Fruit fly (Drosophila melanogaster): ENCODE measurements around the gene wrm1.
A peak's percentile ranks its signal among the peaks of the same experiment; 100 is the strongest.

Gene wrm1

DNA sequence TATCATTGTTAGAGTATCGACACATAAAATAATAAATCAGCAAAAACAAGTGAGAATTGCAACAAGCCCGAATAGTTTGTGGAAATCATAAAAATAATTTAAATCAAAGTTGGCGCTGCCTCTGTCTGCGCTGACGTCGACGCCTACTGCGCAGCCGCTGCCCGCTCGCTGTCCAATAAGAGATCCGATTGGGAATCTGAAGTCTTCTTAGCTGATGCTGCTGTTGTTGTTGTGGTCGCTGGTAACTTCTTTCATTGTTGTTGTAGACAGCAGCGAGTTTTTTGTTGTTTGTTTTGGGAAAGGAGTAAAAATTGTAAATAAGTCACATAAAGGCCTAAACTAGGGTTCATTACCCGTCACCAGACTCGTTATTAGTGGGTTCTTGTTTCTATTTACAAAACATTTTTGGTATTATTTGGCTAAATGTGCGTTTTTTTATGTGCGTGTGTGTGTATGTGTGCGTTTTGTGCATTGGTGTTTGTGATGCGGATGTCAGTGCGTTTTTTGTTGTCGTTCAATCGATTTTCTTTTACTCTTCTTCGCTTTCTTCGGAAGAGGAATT is 29.8 kb upstream of the wrm1 start (continued):
- TF ChIP-seq Dref (GFP tag; IDR thresholded peaks at IDR 0.05), result no peak
- no peak for TF ChIP-seq CG10274 (GFP tag; optimal IDR thresholded peaks at IDR 0.05)
- no peak for TF ChIP-seq CG8281 (tag; optimal IDR thresholded peaks at IDR 0.05)
- no peak for TF ChIP-seq bigmax (GFP tag; optimal IDR thresholded peaks at IDR 0.05)
- no peak for TF ChIP-seq HmgD (GFP tag; optimal IDR thresholded peaks at IDR 0.05)
- no peak for TF ChIP-seq zfh1 (GFP tag; IDR thresholded peaks at IDR 0.05)
- TF ChIP-seq Poxn (GFP tag; IDR thresholded peaks at IDR 0.05), result no peak
- TF ChIP-seq Dbx (GFP tag; IDR thresholded peaks at IDR 0.05), result no peak
- peak; percentile 35 for TF ChIP-seq pros (GFP tag; optimal IDR thresholded peaks at IDR 0.05)
- no peak for TF ChIP-seq run (tag; optimal IDR thresholded peaks at IDR 0.05)
- TF ChIP-seq ac (GFP tag; optimal IDR thresholded peaks at IDR 0.05), result no peak
- TF ChIP-seq CG6765 (GFP tag; optimal IDR thresholded peaks at IDR 0.05), result no peak
- TF ChIP-seq unpg (GFP tag; optimal IDR thresholded peaks at IDR 0.05), result no peak
- TF ChIP-seq GATAe (GFP tag; conservative IDR thresholded peaks at IDR 0.05), result no peak
- TF ChIP-seq CG6854 (GFP tag; optimal IDR thresholded peaks at IDR 0.05), result no peak
- peak; percentile 3; the same call in 1 of the 2 replicates for TF ChIP-seq aop (GFP tag; IDR thresholded peaks at IDR 0.05)
- no peak for TF ChIP-seq Hr78 (GFP tag; optimal IDR thresholded peaks at IDR 0.05)
- no peak for TF ChIP-seq so (GFP tag; IDR thresholded peaks at IDR 0.05)
- peak; percentile 51 for TF ChIP-seq Elba2 (GFP tag; optimal IDR thresholded peaks at IDR 0.05)
- no peak for TF ChIP-seq Sox102F (GFP tag; optimal IDR thresholded peaks at IDR 0.05)
- peak; percentile 59 to 96 for TF ChIP-seq insv (GFP tag; optimal IDR thresholded peaks at IDR 0.05)
- TF ChIP-seq twi (tag; optimal IDR thresholded peaks at IDR 0.05), result no peak
- TF ChIP-seq trh (GFP tag; optimal IDR thresholded peaks at IDR 0.05), result no peak
- TF ChIP-seq CG34376 (GFP tag; optimal IDR thresholded peaks at IDR 0.05), result no peak
- TF ChIP-seq CG6654 (GFP tag; optimal IDR thresholded peaks at IDR 0.05), result no peak
- TF ChIP-seq CG9609 (GFP tag; optimal IDR thresholded peaks at IDR 0.05), result no peak
- no peak for TF ChIP-seq Atf3 (GFP tag; optimal IDR thresholded peaks at IDR 0.05)
- no peak for TF ChIP-seq slbo (GFP tag; IDR thresholded peaks at IDR 0.05)
- no peak for TF ChIP-seq B-H1 (GFP tag; IDR thresholded peaks at IDR 0.05)
- TF ChIP-seq CG2129 (GFP tag; IDR thresholded peaks at IDR 0.05; ENCODE audit: partially characterized antibody), result no peak
- TF ChIP-seq CG11398 (GFP tag; optimal IDR thresholded peaks at IDR 0.05), result no peak
- TF ChIP-seq Dip3 (GFP tag; optimal IDR thresholded peaks at IDR 0.05), result no peak
- TF ChIP-seq Hr39 (optimal IDR thresholded peaks at IDR 0.05), result no peak
- TF ChIP-seq Trl (optimal IDR thresholded peaks at IDR 0.05), result no peak
- no peak for TF ChIP-seq Trl (GFP tag; optimal IDR thresholded peaks at IDR 0.05)
- no peak for TF ChIP-seq CG7745 (tag; optimal IDR thresholded peaks at IDR 0.05)
- TF ChIP-seq mld (GFP tag; IDR thresholded peaks at IDR 0.05; ENCODE audit: partially characterized antibody), result no peak
- TF ChIP-seq CG1602 (GFP tag; optimal IDR thresholded peaks at IDR 0.05), result no peak
- TF ChIP-seq btn (GFP tag; optimal IDR thresholded peaks at IDR 0.05), result no peak
- TF ChIP-seq CG13775 (GFP tag; optimal IDR thresholded peaks at IDR 0.05), result no peak
- TF ChIP-seq tio (GFP tag; optimal IDR thresholded peaks at IDR 0.05), result no peak
- TF ChIP-seq Bteb2 (GFP tag; optimal IDR thresholded peaks at IDR 0.05), result no peak
- no peak for TF ChIP-seq D (optimal IDR thresholded peaks at IDR 0.05)
- TF ChIP-seq D (GFP tag; optimal IDR thresholded peaks at IDR 0.05), result no peak
- TF ChIP-seq yki (optimal IDR thresholded peaks at IDR 0.05), result no peak
- TF ChIP-seq CG2116 (GFP tag; optimal IDR thresholded peaks at IDR 0.05), result no peak
- no peak for TF ChIP-seq CG8290 (GFP tag; optimal IDR thresholded peaks at IDR 0.05)
- TF ChIP-seq CG8290 (tag; optimal IDR thresholded peaks at IDR 0.05), result no peak
- no peak for TF ChIP-seq CG4707 (GFP tag; optimal IDR thresholded peaks at IDR 0.05)
- no peak for TF ChIP-seq Asciz (GFP tag; optimal IDR thresholded peaks at IDR 0.05)
- peak; percentile 4 for TF ChIP-seq sqz (GFP tag; optimal IDR thresholded peaks at IDR 0.05)
- no peak for TF ChIP-seq hbn (GFP tag; IDR thresholded peaks at IDR 0.05; ENCODE audit: partially characterized antibody)
- TF ChIP-seq CG18262 (tag; optimal IDR thresholded peaks at IDR 0.05), result no peak

Data from whole organism, embryonic.